Fruit fly (Drosophila melanogaster) S2 (cell line): ENCODE results near the gene Pfdn5.

Experiments used
- CG8478 ChIP-seq: fragments of >200 bp; optimal IDR thresholded peaks from 2 replicates; lab custom pipeline; 2018
- CTCF ChIP-seq, 2 experiments: fragments of >200 bp; optimal IDR thresholded peaks; 2 replicates each; lab custom pipeline; 2018

- TF ChIP-seq CG8478 (no peak), CTCF (optimal IDR thresholded peaks at IDR 0.05; lab: Kevin White, UChicago) (no peak)
These were observed 3.3 kb upstream of the Pfdn5 start for dm6 chr3R:22483537-22483936.
